Fruit fly (Drosophila melanogaster) whole organism, prepupa: ENCODE results near the gene Gycbeta100B.

Source experiments
- CG11294 ChIP-seq: fragments of 200-800 bp; sonication (Bioruptor generic); IDR thresholded peaks from 2 replicates; pipeline ENCODE4 v1.3.6; 2022; ENCODE audit warnings: missing biosample characterization, missing genetic modification characterization
- CG11762 ChIP-seq: fragments of 200-800 bp; sonication (Bioruptor generic); optimal IDR thresholded peaks from 3 replicates; lab custom pipeline; 2016; ENCODE audit warnings: missing biosample characterization, missing genetic modification characterization; ENCODE audit not compliant: insufficient read depth
- CG11902 ChIP-seq: fragments of 200-800 bp; sonication (Bioruptor generic); optimal IDR thresholded peaks from 3 replicates; lab custom pipeline; 2016; ENCODE audit warnings: missing biosample characterization, missing genetic modification characterization
- CG1621 ChIP-seq: fragments of 200-800 bp; sonication (Bioruptor generic); optimal IDR thresholded peaks from 3 replicates; lab custom pipeline; 2018; ENCODE audit warnings: missing biosample characterization, mild to moderate bottlenecking, missing genetic modification characterization
- CG16779 ChIP-seq: fragments of 200-800 bp; sonication (Bioruptor generic); optimal IDR thresholded peaks from 3 replicates; lab custom pipeline; 2017; ENCODE audit warnings: missing biosample characterization, mild to moderate bottlenecking, missing genetic modification characterization
- CG3032 ChIP-seq: fragments of 200-800 bp; optimal IDR thresholded peaks from 2 replicates; lab custom pipeline; 2019; ENCODE audit warnings: missing biosample characterization, mild to moderate bottlenecking, missing genetic modification characterization, moderate library complexity
- CG31627 ChIP-seq: fragments of 200-800 bp; sonication (Bioruptor generic); optimal IDR thresholded peaks from 3 replicates; lab custom pipeline; 2016; ENCODE audit warnings: missing biosample characterization, missing genetic modification characterization
- CG34406 ChIP-seq: fragments of 200-800 bp; sonication (Bioruptor generic); optimal IDR thresholded peaks from 3 replicates; lab custom pipeline; 2016; ENCODE audit warnings: missing biosample characterization, missing genetic modification characterization
- CG3919 ChIP-seq: fragments of 200-800 bp; sonication (Bioruptor generic); optimal IDR thresholded peaks from 3 replicates; lab custom pipeline; 2016; ENCODE audit warnings: missing biosample characterization, missing genetic modification characterization
- CG6276 ChIP-seq: fragments of 200-800 bp; sonication (Bioruptor generic); optimal IDR thresholded peaks from 2 replicates; lab custom pipeline; 2017; ENCODE audit warnings: missing biosample characterization, mild to moderate bottlenecking, missing genetic modification characterization
- CG6792 ChIP-seq: fragments of 200-800 bp; sonication (Bioruptor generic); optimal IDR thresholded peaks from 3 replicates; lab custom pipeline; 2016; ENCODE audit warnings: missing biosample characterization, missing genetic modification characterization
- CG6808 ChIP-seq: fragments of 200-800 bp; sonication (Bioruptor generic); optimal IDR thresholded peaks from 3 replicates; lab custom pipeline; 2017; ENCODE audit warnings: missing biosample characterization, missing genetic modification characterization, mild to moderate bottlenecking, moderate library complexity, missing genetic modification reagents
- CG6854 ChIP-seq: fragments of 200-800 bp; sonication (Bioruptor generic); optimal IDR thresholded peaks from 2 replicates; lab custom pipeline; 2017; ENCODE audit warnings: missing biosample characterization, mild to moderate bottlenecking, missing genetic modification characterization
- CG7368 ChIP-seq: fragments of 200-800 bp; sonication (Bioruptor generic); optimal IDR thresholded peaks from 3 replicates; lab custom pipeline; 2016; ENCODE audit warnings: missing biosample characterization, missing genetic modification characterization
- CG8119 ChIP-seq: fragments of 200-800 bp; sonication (Bioruptor generic); IDR thresholded peaks from 3 replicates; pipeline ENCODE4 v1.3.6; 2022; ENCODE audit warnings: missing biosample characterization, missing genetic modification characterization
- CG8319 ChIP-seq: fragments of 200-800 bp; sonication (Bioruptor generic); optimal IDR thresholded peaks from 3 replicates; lab custom pipeline; 2016; ENCODE audit warnings: missing biosample characterization, missing genetic modification characterization
- CG8632 ChIP-seq: fragments of 200-800 bp; sonication (Bioruptor generic); optimal IDR thresholded peaks from 3 replicates; lab custom pipeline; 2016; ENCODE audit warnings: missing biosample characterization, missing genetic modification characterization
- CG9139 ChIP-seq: fragments of 200-800 bp; sonication (Bioruptor generic); optimal IDR thresholded peaks from 3 replicates; lab custom pipeline; 2017; ENCODE audit warnings: missing biosample characterization, mild to moderate bottlenecking, missing genetic modification characterization
- Eip78C ChIP-seq: fragments of 200-800 bp; sonication (Bioruptor generic); peaks from one replicate; lab custom pipeline; 2016; ENCODE audit warnings: missing biosample characterization, missing genetic modification characterization
- Ets96B ChIP-seq: fragments of 200-800 bp; optimal IDR thresholded peaks from 2 replicates; lab custom pipeline; 2019; ENCODE audit warnings: missing biosample characterization, mild to moderate bottlenecking, missing genetic modification characterization, moderate library complexity
- Hr39 ChIP-seq: fragments of 200-800 bp; sonication (Bioruptor generic); optimal IDR thresholded peaks from 2 replicates; lab custom pipeline; 2016; ENCODE audit warnings: missing biosample characterization, missing genetic modification characterization
- Hr4 ChIP-seq: fragments of 200-800 bp; sonication (Bioruptor generic); optimal IDR thresholded peaks from 3 replicates; lab custom pipeline; 2016; ENCODE audit warnings: missing biosample characterization, missing genetic modification characterization
- Met ChIP-seq: fragments of 200-800 bp; sonication (Bioruptor generic); optimal IDR thresholded peaks from 3 replicates; lab custom pipeline; 2016; ENCODE audit warnings: missing biosample characterization, missing genetic modification characterization
- OdsH ChIP-seq: fragments of 200-800 bp; sonication (Bioruptor generic); optimal IDR thresholded peaks from 3 replicates; lab custom pipeline; 2016; ENCODE audit warnings: missing biosample characterization, missing genetic modification characterization
- Sox14 ChIP-seq: fragments of 200-800 bp; sonication (Bioruptor generic); optimal IDR thresholded peaks from 3 replicates; lab custom pipeline; 2016; ENCODE audit warnings: missing biosample characterization, missing genetic modification characterization
- achi ChIP-seq: fragments of 200-800 bp; sonication (Bioruptor generic); optimal IDR thresholded peaks from 3 replicates; lab custom pipeline; 2016; ENCODE audit warnings: missing biosample characterization, missing genetic modification characterization
- cyc ChIP-seq: fragments of 200-800 bp; sonication (Bioruptor generic); optimal IDR thresholded peaks from 3 replicates; lab custom pipeline; 2016; ENCODE audit warnings: missing biosample characterization, missing genetic modification characterization
- dsx ChIP-seq: fragments of 200-800 bp; optimal IDR thresholded peaks from 3 replicates; lab custom pipeline; 2019; ENCODE audit warnings: missing biosample characterization, mild to moderate bottlenecking, missing genetic modification characterization, moderate library complexity; ENCODE audit not compliant: poor library complexity, severe bottlenecking
- esn ChIP-seq: fragments of 200-800 bp; sonication (Bioruptor generic); optimal IDR thresholded peaks from 2 replicates; lab custom pipeline; 2016; ENCODE audit warnings: missing biosample characterization, mild to moderate bottlenecking, missing genetic modification characterization, moderate library complexity
- fd85E ChIP-seq: fragments of 200-800 bp; sonication (Bioruptor generic); optimal IDR thresholded peaks from 3 replicates; lab custom pipeline; 2016; ENCODE audit warnings: missing biosample characterization, missing genetic modification characterization
- fkh ChIP-seq: fragments of 200-800 bp; sonication (Bioruptor generic); optimal IDR thresholded peaks from 3 replicates; lab custom pipeline; 2017; ENCODE audit warnings: missing biosample characterization, mild to moderate bottlenecking, missing genetic modification characterization, moderate library complexity
- lz ChIP-seq: fragments of 200-800 bp; sonication (Bioruptor generic); optimal IDR thresholded peaks from 3 replicates; lab custom pipeline; 2016; ENCODE audit warnings: missing biosample characterization, missing genetic modification characterization
- net ChIP-seq: fragments of 200-800 bp; sonication (Bioruptor generic); optimal IDR thresholded peaks from 3 replicates; lab custom pipeline; 2016; ENCODE audit warnings: missing biosample characterization, missing genetic modification characterization
- pdm3 ChIP-seq: fragments of 200-800 bp; sonication (Bioruptor generic); optimal IDR thresholded peaks from 3 replicates; lab custom pipeline; 2016; ENCODE audit warnings: missing biosample characterization, missing genetic modification characterization
- salr ChIP-seq, 2 experiments: fragments of 200-800 bp; sonication (Bioruptor generic); optimal IDR thresholded peaks; 3 replicates each; lab custom pipeline; 2016 to 2018; ENCODE audit warnings: missing biosample characterization in 2 of 2, missing genetic modification characterization in 2 of 2, mild to moderate bottlenecking in 1 of 2
- ss ChIP-seq, 2 experiments: fragments of 200-800 bp; sonication (Bioruptor generic); optimal IDR thresholded peaks; 2 replicates in 1 of 2; 3 replicates in 1 of 2; lab custom pipeline; 2017 to 2018; ENCODE audit warnings: mild to moderate bottlenecking in 2 of 2, missing biosample characterization in 2 of 2, missing genetic modification characterization in 2 of 2, moderate library complexity in 1 of 2
- svp ChIP-seq: fragments of 200-800 bp; sonication (Bioruptor generic); peaks from one replicate; lab custom pipeline; 2016; ENCODE audit warnings: missing biosample characterization, missing genetic modification characterization
- topi ChIP-seq: fragments of 200-800 bp; sonication (Bioruptor generic); optimal IDR thresholded peaks from 3 replicates; lab custom pipeline; 2016; ENCODE audit warnings: missing biosample characterization, missing genetic modification characterization
- vri ChIP-seq: fragments of 200-800 bp; sonication (Bioruptor generic); optimal IDR thresholded peaks from 3 replicates; lab custom pipeline; 2016; ENCODE audit warnings: missing biosample characterization, mild to moderate bottlenecking, missing genetic modification characterization

Gycbeta100B gene

dm6 chr3R:31218214-31218876 lies 84.2 kb downstream of the Gycbeta100B start (continued):
- no peak for TF ChIP-seq ss (GFP tag; optimal IDR thresholded peaks at IDR 0.05; lab: Kevin White, UChicago)
- peak; percentile 98 for TF ChIP-seq vri
- no peak for TF ChIP-seq CG11902
- TF ChIP-seq esn (GFP tag; lab: Kevin White, UChicago) = peak; percentile 3
- peak; percentile 12 for TF ChIP-seq Eip78C (GFP tag; lab: Kevin White, UChicago)
- TF ChIP-seq Sox14 (GFP tag; lab: Kevin White, UChicago) = peak; percentile 27
- TF ChIP-seq CG8119 (GFP tag; lab: Robert Waterston, UW) = no peak
- no peak for TF ChIP-seq CG8319 (GFP tag; lab: Kevin White, UChicago)
- TF ChIP-seq CG11762 = no peak
- TF ChIP-seq, all 60 proteins: peak for 6

dm6 chr3R:31218997-31219992 lies 85.1 kb downstream of the Gycbeta100B start, which contains the start of gene ATPsynC:
ATPsynC (minus strand) TSS chr3R:31219630.
- TF ChIP-seq fd85E (GFP tag; lab: Kevin White, UChicago) (no peak), CG8119 (GFP tag; lab: Robert Waterston, UW) (no peak), CG16779 (tag; lab: Kevin White, UChicago) (peak; percentile 52), net (GFP tag; lab: Kevin White, UChicago) (peak; percentile 49), CG6854 (GFP tag; lab: Kevin White, UChicago) (peak; percentile 85), Sox14 (GFP tag; lab: Kevin White, UChicago) (peak; percentile 20), CG7368 (GFP tag; lab: Kevin White, UChicago) (no peak), dsx (GFP tag; lab: Kevin White, UChicago) (peak; percentile 94), vri (peak; percentile 99), CG3032 (tag; lab: Kevin White, UChicago) (peak; percentile 9), svp (GFP tag; lab: Kevin White, UChicago) (peak; percentile 22), achi (GFP tag; lab: Kevin White, UChicago) (peak; percentile 48), CG34406 (no peak), fkh (GFP tag; lab: Kevin White, UChicago) (peak; percentile 29), CG1621 (peak; percentile 1), CG3919 (GFP tag; lab: Kevin White, UChicago) (peak; percentile 19), esn (GFP tag; lab: Kevin White, UChicago) (peak; percentile 3), Hr4 (GFP tag; lab: Kevin White, UChicago) (no peak), salr (GFP tag; optimal IDR thresholded peaks at IDR 0.05; lab: Kevin White, UChicago) (no peak), lz (GFP tag; lab: Kevin White, UChicago) (no peak), ss (GFP tag; optimal IDR thresholded peaks at IDR 0.05; lab: Kevin White, UChicago) (peak in 1 of 2 experiments; percentile 59), CG31627 (peak; percentile 17), CG9139 (GFP tag; lab: Kevin White, UChicago) (peak; percentile 57), Eip78C (GFP tag; lab: Kevin White, UChicago) (peak; percentile 73), Ets96B (peak; percentile 26), CG6808 (GFP tag; lab: Kevin White, UChicago) (peak; percentile 10), Hr39 (GFP tag; lab: Kevin White, UChicago) (no peak)

dm6 chr3R:31220456-31221336 lies 86.5 kb downstream of the Gycbeta100B start, which contains the start of gene CG12054:
CG12054 (plus strand) TSS chr3R:31220702.
- TF ChIP-seq Eip78C (GFP tag; lab: Kevin White, UChicago) (peak; percentile 76), CG1621 (no peak), ss (GFP tag; optimal IDR thresholded peaks at IDR 0.05; lab: Kevin White, UChicago) (no peak), Met (GFP tag; lab: Kevin White, UChicago) (no peak), CG11902 (no peak), topi (GFP tag; lab: Kevin White, UChicago) (peak; percentile 18), fkh (GFP tag; lab: Kevin White, UChicago) (no peak), vri (peak; percentile 100), pdm3 (GFP tag; lab: Kevin White, UChicago) (peak; percentile 23), svp (GFP tag; lab: Kevin White, UChicago) (peak; percentile 34), cyc (GFP tag; lab: Kevin White, UChicago) (no peak), CG11294 (no peak), OdsH (GFP tag; lab: Kevin White, UChicago) (peak; percentile 12), CG8632 (GFP tag; lab: Kevin White, UChicago) (no peak), CG6276 (no peak), esn (GFP tag; lab: Kevin White, UChicago) (peak; percentile 31), lz (GFP tag; lab: Kevin White, UChicago) (no peak), CG6792 (GFP tag; lab: Kevin White, UChicago) (no peak), CG11762 (no peak)
- TF ChIP-seq, all 60 proteins: peak for 7
